Worm (Caenorhabditis elegans) whole organism, mixed stage, embryonic: ENCODE data around the gene lex-1.

Source experiments
- M03D4.4 ChIP-seq: sonication (generic microtip); optimal IDR thresholded peaks from 2 replicates; lab custom pipeline; 2017; ENCODE audit warnings: mild to moderate bottlenecking, missing genetic modification characterization, missing compliant biosample characterization
- ceh-39 ChIP-seq: fragments of 150-350 bp; optimal IDR thresholded peaks from 2 replicates; lab custom pipeline; 2014; ENCODE audit warnings: missing biosample characterization, missing genetic modification characterization
- ceh-43 ChIP-seq: fragments of 200-800 bp; sonication (Bioruptor generic); optimal IDR thresholded peaks from 2 replicates; lab custom pipeline; 2018; ENCODE audit warnings: mild to moderate bottlenecking, missing genetic modification characterization, moderate library complexity, missing compliant biosample characterization
- ceh-83 ChIP-seq: fragments of 200-800 bp; sonication (Bioruptor generic); optimal IDR thresholded peaks from 2 replicates; lab custom pipeline; 2018; ENCODE audit warnings: mild to moderate bottlenecking, missing genetic modification characterization, missing compliant biosample characterization
- ces-1 ChIP-seq: fragments of 150-350 bp; optimal IDR thresholded peaks from 2 replicates; lab custom pipeline; 2014; ENCODE audit warnings: missing biosample characterization, missing genetic modification reagents, missing genetic modification characterization
- cnd-1 ChIP-seq: fragments of 200-800 bp; sonication (Bioruptor generic); optimal IDR thresholded peaks from 2 replicates; lab custom pipeline; 2018; ENCODE audit warnings: mild to moderate bottlenecking, missing genetic modification characterization, missing compliant biosample characterization
- elt-1 ChIP-seq: sonication (generic microtip); optimal IDR thresholded peaks from 2 replicates; lab custom pipeline; 2017; ENCODE audit warnings: missing genetic modification characterization, mild to moderate bottlenecking, missing compliant biosample characterization, antibody characterized with exemption, moderate library complexity, borderline replicate concordance; ENCODE audit not compliant: insufficient read depth
- elt-3 ChIP-seq: fragments of 150-350 bp; optimal IDR thresholded peaks from 2 replicates; lab custom pipeline; 2014; ENCODE audit warnings: missing biosample characterization, missing genetic modification characterization
- ham-2 ChIP-seq: fragments of 200-800 bp; sonication (Bioruptor generic); optimal IDR thresholded peaks from 2 replicates; lab custom pipeline; 2018; ENCODE audit warnings: mild to moderate bottlenecking, missing genetic modification characterization, missing compliant biosample characterization
- lsy-2 ChIP-seq: fragments of 150-350 bp; optimal IDR thresholded peaks from 2 replicates; lab custom pipeline; 2014; ENCODE audit warnings: missing biosample characterization, missing genetic modification characterization
- mab-5 ChIP-seq: fragments of 150-350 bp; optimal IDR thresholded peaks from 2 replicates; lab custom pipeline; 2014; ENCODE audit warnings: missing biosample characterization, missing genetic modification characterization
- mep-1 ChIP-seq: fragments of 150-350 bp; optimal IDR thresholded peaks from 2 replicates; lab custom pipeline; 2017; ENCODE audit warnings: missing biosample characterization, missing genetic modification reagents, missing genetic modification characterization, inconsistent platforms
- mls-2 ChIP-seq: sonication (generic microtip); optimal IDR thresholded peaks from 2 replicates; lab custom pipeline; 2016; ENCODE audit warnings: mild to moderate bottlenecking, missing genetic modification characterization, moderate library complexity, missing compliant biosample characterization
- nhr-2 ChIP-seq: fragments of 150-350 bp; optimal IDR thresholded peaks from 2 replicates; lab custom pipeline; 2014; ENCODE audit warnings: missing biosample characterization, missing genetic modification characterization
- nhr-237 ChIP-seq: fragments of 150-350 bp; optimal IDR thresholded peaks from 2 replicates; lab custom pipeline; 2014; ENCODE audit warnings: missing biosample characterization, missing genetic modification characterization
- nhr-28 ChIP-seq: fragments of 150-350 bp; optimal IDR thresholded peaks from 2 replicates; lab custom pipeline; 2014; ENCODE audit warnings: missing biosample characterization, missing genetic modification characterization
- sem-2 ChIP-seq: fragments of 200-800 bp; sonication (Bioruptor generic); optimal IDR thresholded peaks from 2 replicates; lab custom pipeline; 2018; ENCODE audit warnings: mild to moderate bottlenecking, missing genetic modification characterization, missing compliant biosample characterization
- snpc-4 ChIP-seq: fragments of 150-350 bp; optimal IDR thresholded peaks from 2 replicates; lab custom pipeline; 2014; ENCODE audit warnings: missing biosample characterization, missing genetic modification characterization
- unc-39 ChIP-seq: fragments of 150-350 bp; optimal IDR thresholded peaks from 2 replicates; lab custom pipeline; 2014; ENCODE audit warnings: missing biosample characterization, missing genetic modification characterization
- unc-62 ChIP-seq: fragments of 150-350 bp; optimal IDR thresholded peaks from 2 replicates; lab custom pipeline; 2014; ENCODE audit warnings: missing biosample characterization, missing genetic modification reagents, missing genetic modification characterization
- zip-8 ChIP-seq: fragments of 150-350 bp; optimal IDR thresholded peaks from 2 replicates; lab custom pipeline; 2014; ENCODE audit warnings: missing biosample characterization, missing genetic modification characterization
- ztf-11 ChIP-seq: fragments of 150-350 bp; optimal IDR thresholded peaks from 2 replicates; lab custom pipeline; 2014; ENCODE audit warnings: missing biosample characterization, missing genetic modification characterization

Gene lex-1

DNA sequence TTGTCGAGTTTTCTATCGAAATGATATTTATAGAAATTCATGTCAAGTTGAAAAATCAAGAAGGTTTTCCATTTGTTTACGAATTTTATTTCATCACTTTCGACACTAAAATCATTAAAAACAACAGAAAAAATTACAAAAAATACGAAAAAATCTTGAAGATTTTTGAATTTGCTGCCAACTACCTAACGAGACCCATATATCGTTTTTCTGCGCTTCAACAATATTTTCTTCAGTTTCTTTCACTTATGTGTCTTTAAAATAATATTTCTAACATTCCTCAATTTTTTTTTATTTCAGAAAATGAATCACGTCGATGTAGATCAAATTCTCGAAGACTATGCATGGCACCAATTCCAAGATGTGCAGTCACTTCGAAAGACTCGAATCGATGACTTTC is 49.9 kb downstream of the lex-1 start, which contains the start of gene lin-24:
lin-24 (plus strand) TSS at position 301 of the 400 bp plus-strand sequence.
- no peak for TF ChIP-seq ces-1
- TF ChIP-seq M03D4.4: no peak
- TF ChIP-seq elt-1 (tag; lab: Kevin White, UChicago): no peak
- no peak for TF ChIP-seq snpc-4 (tag; lab: Kevin White, UChicago)
- no peak for TF ChIP-seq nhr-237 (tag; lab: Kevin White, UChicago)
- no peak for TF ChIP-seq unc-39 (tag; lab: Kevin White, UChicago)
- no peak for TF ChIP-seq cnd-1 (tag; lab: Kevin White, UChicago)
- no peak for TF ChIP-seq mab-5 (tag; lab: Kevin White, UChicago)
- TF ChIP-seq ceh-83 (GFP tag; lab: Kevin White, UChicago): no peak
- no peak for TF ChIP-seq sem-2 (GFP tag; lab: Kevin White, UChicago)
- TF ChIP-seq zip-8 (tag; lab: Kevin White, UChicago): no peak
- no peak for TF ChIP-seq unc-62
- TF ChIP-seq mep-1 (tag; lab: Kevin White, UChicago): no peak
- no peak for TF ChIP-seq elt-3
- no peak for TF ChIP-seq mls-2 (tag; lab: Kevin White, UChicago)

DNA sequence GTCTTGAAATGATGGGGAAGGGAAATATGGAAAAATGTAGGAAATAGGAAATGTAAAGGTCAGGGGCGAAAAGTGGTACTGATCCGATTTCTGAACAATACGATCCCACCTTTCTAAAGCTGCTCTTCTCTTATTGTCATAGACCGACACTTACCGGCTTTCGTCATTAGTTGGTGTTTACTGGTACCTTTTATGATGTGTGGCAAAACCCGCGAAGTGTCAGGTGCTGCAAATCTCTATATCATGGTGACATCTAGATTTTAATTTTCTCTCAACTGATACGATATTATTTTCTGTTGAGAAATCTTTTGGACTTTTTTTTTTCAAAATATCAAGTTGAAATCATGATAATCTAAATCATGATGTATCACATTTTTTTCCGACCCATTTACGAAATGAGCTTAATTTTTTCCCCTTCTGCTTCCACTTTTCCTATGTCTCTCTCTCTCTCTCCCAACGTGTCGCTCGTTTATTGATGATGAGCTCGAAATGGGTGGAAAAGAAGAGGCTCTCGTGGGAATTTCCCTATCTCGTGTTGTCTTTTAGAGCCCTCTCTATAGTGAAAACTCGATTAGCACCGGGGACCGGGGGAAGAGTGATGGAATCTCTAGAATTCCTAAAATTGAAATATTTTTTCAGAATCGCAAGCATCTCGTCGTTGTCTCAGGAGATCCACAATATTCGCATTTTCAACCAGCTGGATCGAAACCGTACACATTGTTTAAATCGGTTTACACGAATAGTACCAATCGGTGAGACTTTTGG is 52.2 kb downstream of the lex-1 start:
- TF ChIP-seq ceh-39 (tag; lab: Kevin White, UChicago) (no peak), ces-1 (peak; percentile 68)

- TF ChIP-seq nhr-28 (tag; lab: Kevin White, UChicago) (no peak), ham-2 (GFP tag; lab: Kevin White, UChicago) (no peak), ceh-83 (GFP tag; lab: Kevin White, UChicago) (no peak), elt-1 (tag; lab: Kevin White, UChicago) (no peak), ztf-11 (tag; lab: Kevin White, UChicago) (no peak), nhr-2 (tag; lab: Kevin White, UChicago) (peak; percentile 91), ceh-43 (GFP tag; lab: Kevin White, UChicago) (no peak), lsy-2 (tag; lab: Kevin White, UChicago) (no peak)
These were observed 54.5 kb downstream of the lex-1 start for ce11 chrIV:12133776-12134175.
